Fruit fly (Drosophila melanogaster): ENCODE measurements around the gene Pkcdelta.

Pkcdelta gene

dm6 chrX:12470187-12470931 is 38.3 kb downstream of the Pkcdelta start (continued):
- TF ChIP-seq CG10366 (GFP tag; IDR thresholded peaks at IDR 0.05) (peak; percentile 67), CG2116 (GFP tag; optimal IDR thresholded peaks at IDR 0.05) (no peak), so (GFP tag; IDR thresholded peaks at IDR 0.05) (peak; percentile 75; the same call in 2 of the 3 replicates), tgo (GFP tag; IDR thresholded peaks at IDR 0.05) (peak; percentile 76), sug (tag; optimal IDR thresholded peaks at IDR 0.05) (peak; percentile 44), stc (GFP tag; IDR thresholded peaks at IDR 0.05) (peak; percentile 37; the same call in 1 of the 2 replicates), Ada2b (GFP tag; IDR thresholded peaks at IDR 0.05) (peak; percentile 59; the same call in 1 of the 2 replicates), CG7987 (GFP tag; optimal IDR thresholded peaks at IDR 0.05) (no peak), Xrp1 (GFP tag; IDR thresholded peaks at IDR 0.05) (peak; percentile 69), C15 (GFP tag; IDR thresholded peaks at IDR 0.05) (peak; percentile 59; the same call in 1 of the 3 replicates), ewg (GFP tag; optimal IDR thresholded peaks at IDR 0.05) (peak; percentile 46), esg (GFP tag; conservative IDR thresholded peaks at IDR 0.05) (peak; percentile 66), caup (GFP tag; optimal IDR thresholded peaks at IDR 0.05; ENCODE audit: severe bottlenecking) (peak; percentile 59), Ets65A (GFP tag) (peak; percentile 76), H2.0 (GFP tag; IDR thresholded peaks at IDR 0.05) (peak; percentile 60), CG9727 (GFP tag; optimal IDR thresholded peaks at IDR 0.05) (peak; percentile 67), GATAe (GFP tag; conservative IDR thresholded peaks at IDR 0.05) (no peak), CG13624 (GFP tag; optimal IDR thresholded peaks at IDR 0.05) (peak; percentile 48), CoRest (tag; optimal IDR thresholded peaks at IDR 0.05) (peak; percentile 69), Ravus (GFP tag; IDR thresholded peaks at IDR 0.05) (peak; percentile 45; the same call in 1 of the 2 replicates), CG11560 (tag; IDR thresholded peaks at IDR 0.05) (peak; percentile 33; the same call in 1 of the 3 replicates), ttk (GFP tag; IDR thresholded peaks at IDR 0.05) (peak; percentile 63), D19B (GFP tag; optimal IDR thresholded peaks at IDR 0.05) (peak; percentile 49), CG10543 (GFP tag; optimal IDR thresholded peaks at IDR 0.05) (peak; percentile 26), sob (GFP tag; IDR thresholded peaks at IDR 0.05) (peak; percentile 32; the same call in 1 of the 2 replicates), CrebB (tag; optimal IDR thresholded peaks at IDR 0.05) (no peak), croc (GFP tag; conservative IDR thresholded peaks at IDR 0.05) (0 out of 3 replicates have a peak, but pooled peaks have one; percentile 17), CG11398 (GFP tag; optimal IDR thresholded peaks at IDR 0.05) (no peak), crol (GFP tag; IDR thresholded peaks at IDR 0.05) (peak; percentile 82), wdn (GFP tag; IDR thresholded peaks at IDR 0.05) (peak; percentile 74)

- TF ChIP-seq CG1024 (GFP tag; IDR thresholded peaks at IDR 0.05) (no peak), Sry-β (GFP tag; optimal IDR thresholded peaks at IDR 0.05) (no peak), exex (tag; optimal IDR thresholded peaks at IDR 0.05) (no peak), Bgb (GFP tag; IDR thresholded peaks at IDR 0.05; ENCODE audit: partially characterized antibody) (peak; percentile 34; the same call in 1 of the 2 replicates), oc (tag; optimal IDR thresholded peaks at IDR 0.05) (no peak), gcm (GFP tag; optimal IDR thresholded peaks at IDR 0.05) (no peak), Ets97D (GFP tag; optimal IDR thresholded peaks at IDR 0.05) (no peak), az2 (GFP tag; optimal IDR thresholded peaks at IDR 0.05) (no peak), fd3F (GFP tag; optimal IDR thresholded peaks at IDR 0.05) (no peak), Kr (GFP tag; optimal IDR thresholded peaks at IDR 0.05) (no peak), H15 (GFP tag; IDR thresholded peaks at IDR 0.05) (no peak), CG3847 (GFP tag; IDR thresholded peaks at IDR 0.05) (0 out of 2 replicates have a peak, but pooled peaks have one; percentile 33), CG14860 (GFP tag; IDR thresholded peaks at IDR 0.05; ENCODE audit: partially characterized antibody) (no peak), CG16779 (GFP tag; IDR thresholded peaks at IDR 0.05) (no peak), CG10979 (tag; optimal IDR thresholded peaks at IDR 0.05) (no peak), chinmo (GFP tag; IDR thresholded peaks at IDR 0.05; ENCODE audit: partially characterized antibody) (0 out of 4 replicates have a peak, but pooled peaks have one; percentile 59), E2f2 (GFP tag; IDR thresholded peaks at IDR 0.05) (peak; percentile 82), zfh2 (GFP tag; optimal IDR thresholded peaks at IDR 0.05) (no peak), esg (GFP tag; conservative IDR thresholded peaks at IDR 0.05) (no peak), tin (GFP tag; optimal IDR thresholded peaks at IDR 0.05) (no peak), Dp (GFP tag; optimal IDR thresholded peaks at IDR 0.05) (peak; percentile 65)
Observed at dm6 chrX:12471408-12471807, 39.4 kb downstream of the Pkcdelta start.
